Fruit fly (Drosophila melanogaster) whole organism, embryonic: ENCODE data around the gene CG2256.

Experiments used
- ATbp ChIP-seq: fragments of 200-800 bp; sonication (Bioruptor generic); optimal IDR thresholded peaks from 2 replicates; lab custom pipeline; 2017; ENCODE audit warnings: missing biosample characterization, mild to moderate bottlenecking, missing genetic modification characterization, missing genetic modification reagents
- Atf6 ChIP-seq: fragments of 200-800 bp; sonication (Bioruptor generic); IDR thresholded peaks from 2 replicates; pipeline ENCODE4 v1.3.6; 2022; ENCODE audit warnings: missing biosample characterization, missing genetic modification characterization
- CG10209 ChIP-seq: fragments of 200-800 bp; sonication (Bioruptor generic); optimal IDR thresholded peaks from 3 replicates; lab custom pipeline; 2017; ENCODE audit warnings: missing biosample characterization, mild to moderate bottlenecking, missing genetic modification characterization, missing genetic modification reagents
- CG10565 ChIP-seq: fragments of 200-800 bp; sonication (Bioruptor generic); optimal IDR thresholded peaks from 3 replicates; lab custom pipeline; 2016; ENCODE audit warnings: missing biosample characterization, mild to moderate bottlenecking, missing genetic modification characterization
- CG11247 ChIP-seq: fragments of 200-800 bp; sonication (Bioruptor generic); IDR thresholded peaks from 2 replicates; pipeline ENCODE4 v1.3.6; 2022; ENCODE audit warnings: missing biosample characterization, missing genetic modification characterization
- CG1233 ChIP-seq: fragments of 200-800 bp; sonication (Bioruptor generic); optimal IDR thresholded peaks from 4 replicates; lab custom pipeline; 2018; ENCODE audit warnings: missing biosample characterization, mild to moderate bottlenecking, missing genetic modification characterization
- CG12744 ChIP-seq: fragments of 200-800 bp; sonication (Bioruptor generic); optimal IDR thresholded peaks from 2 replicates; lab custom pipeline; 2016; ENCODE audit warnings: missing biosample characterization, missing genetic modification characterization
- CG15601 ChIP-seq: fragments of 200-800 bp; sonication (Bioruptor generic); optimal IDR thresholded peaks from 3 replicates; lab custom pipeline; 2019; ENCODE audit warnings: missing biosample characterization, mild to moderate bottlenecking, missing genetic modification characterization, moderate library complexity
- CG16863 ChIP-seq: fragments of 200-800 bp; sonication (Bioruptor generic); optimal IDR thresholded peaks from 3 replicates; lab custom pipeline; 2016; ENCODE audit warnings: missing biosample characterization, missing genetic modification characterization
- CG17802 ChIP-seq: fragments of 200-800 bp; sonication (Bioruptor generic); optimal IDR thresholded peaks from 2 replicates; lab custom pipeline; 2018; ENCODE audit warnings: missing biosample characterization, mild to moderate bottlenecking, missing genetic modification characterization, moderate library complexity
- CG1832 ChIP-seq: fragments of 200-800 bp; sonication (Bioruptor generic); optimal IDR thresholded peaks from 2 replicates; lab custom pipeline; 2017; ENCODE audit warnings: missing biosample characterization, mild to moderate bottlenecking, missing genetic modification characterization, inconsistent platforms
- CG30020 ChIP-seq: fragments of 200-800 bp; optimal IDR thresholded peaks from 2 replicates; lab custom pipeline; 2019; ENCODE audit warnings: missing biosample characterization, mild to moderate bottlenecking, missing genetic modification characterization, moderate library complexity
- CG3281 ChIP-seq: fragments of 200-800 bp; sonication (Bioruptor generic); optimal IDR thresholded peaks from 3 replicates; lab custom pipeline; 2017; ENCODE audit warnings: missing biosample characterization, mild to moderate bottlenecking, missing genetic modification characterization
- CG3407 ChIP-seq: fragments of 200-800 bp; sonication (Bioruptor generic); optimal IDR thresholded peaks from 2 replicates; lab custom pipeline; 2018; ENCODE audit warnings: missing biosample characterization, mild to moderate bottlenecking, missing genetic modification characterization
- CG3726 ChIP-seq: fragments of 200-800 bp; sonication (Bioruptor generic); IDR thresholded peaks from 3 replicates; pipeline ENCODE4, ENCODE4 v1.3.6; 2022; ENCODE audit warnings: missing biosample characterization, missing genetic modification characterization
- CG6689 ChIP-seq: fragments of 200-800 bp; sonication (Bioruptor generic); IDR thresholded peaks from 2 replicates; pipeline ENCODE4 v1.3.6; 2022; ENCODE audit warnings: missing biosample characterization, missing genetic modification characterization
- CG7839 ChIP-seq: fragments of 200-800 bp; sonication (Bioruptor generic); optimal IDR thresholded peaks from 3 replicates; lab custom pipeline; 2018; ENCODE audit warnings: missing biosample characterization, mild to moderate bottlenecking, missing genetic modification characterization, moderate library complexity
- CG9215 ChIP-seq: fragments of 200-800 bp; sonication (Bioruptor generic); IDR thresholded peaks from 2 replicates; pipeline ENCODE4 v1.3.6; 2022; ENCODE audit warnings: missing biosample characterization, missing genetic modification characterization
- CG9609 ChIP-seq: fragments of 200-800 bp; sonication (Bioruptor generic); optimal IDR thresholded peaks from 3 replicates; lab custom pipeline; 2016; ENCODE audit warnings: missing biosample characterization, missing genetic modification characterization
- Camta ChIP-seq: fragments of 200-800 bp; sonication (Bioruptor generic); optimal IDR thresholded peaks from 2 replicates; lab custom pipeline; 2016; ENCODE audit warnings: missing biosample characterization, missing genetic modification characterization
- D ChIP-seq, 2 experiments: fragments of 200-800 bp in 1 of 2; fragments of >200 bp in 1 of 2; sonication (Bioruptor generic) in 1 of 2; optimal IDR thresholded peaks; 2 replicates in 1 of 2; 3 replicates in 1 of 2; lab custom pipeline; 2017; ENCODE audit warnings: mild to moderate bottlenecking in 1 of 2, missing biosample characterization in 1 of 2, missing genetic modification characterization in 1 of 2, missing genetic modification reagents in 1 of 2
- Drgx ChIP-seq: fragments of 200-800 bp; sonication (Bioruptor generic); IDR thresholded peaks from 2 replicates; pipeline ENCODE4 v1.3.6; 2022; ENCODE audit warnings: missing biosample characterization, missing genetic modification characterization
- Fer1 ChIP-seq: fragments of 200-800 bp; sonication (Bioruptor generic); optimal IDR thresholded peaks from 2 replicates; lab custom pipeline; 2017; ENCODE audit warnings: missing biosample characterization, mild to moderate bottlenecking, missing genetic modification characterization
- Mad ChIP-seq: fragments of 200-800 bp; sonication (Bioruptor generic); optimal IDR thresholded peaks from 2 replicates; lab custom pipeline; 2016; ENCODE audit warnings: missing biosample characterization, missing genetic modification characterization
- Mrtf ChIP-seq: fragments of 200-800 bp; sonication (Bioruptor generic); IDR thresholded peaks from 3 replicates; pipeline ENCODE4 v1.3.6; 2022; ENCODE audit warnings: missing biosample characterization, missing genetic modification characterization
- Oli ChIP-seq: fragments of 200-800 bp; sonication (Bioruptor generic); optimal IDR thresholded peaks from 2 replicates; lab custom pipeline; 2018; ENCODE audit warnings: missing biosample characterization, mild to moderate bottlenecking, missing genetic modification characterization, moderate library complexity
- PHDP ChIP-seq: fragments of 200-800 bp; sonication (Bioruptor generic); optimal IDR thresholded peaks from 3 replicates; lab custom pipeline; 2018; ENCODE audit warnings: missing biosample characterization, mild to moderate bottlenecking, missing genetic modification characterization, moderate library complexity
- Rx ChIP-seq: fragments of 200-800 bp; sonication (Bioruptor generic); IDR thresholded peaks from 2 replicates; pipeline ENCODE4 v1.3.6; 2022; ENCODE audit warnings: missing biosample characterization, missing genetic modification characterization
- Sin3A ChIP-seq: fragments of >200 bp; optimal IDR thresholded peaks from 2 replicates; lab custom pipeline; 2018
- Sox100B ChIP-seq: fragments of 200-800 bp; sonication (Bioruptor generic); optimal IDR thresholded peaks from 3 replicates; lab custom pipeline; 2018; ENCODE audit warnings: missing biosample characterization, mild to moderate bottlenecking, missing genetic modification characterization
- Spps ChIP-seq: fragments of 200-800 bp; sonication (Bioruptor generic); optimal IDR thresholded peaks from 2 replicates; lab custom pipeline; 2018; ENCODE audit warnings: missing biosample characterization, mild to moderate bottlenecking, missing genetic modification characterization
- Vsx1 ChIP-seq: fragments of 200-800 bp; sonication (Bioruptor generic); optimal IDR thresholded peaks from 2 replicates; lab custom pipeline; 2017; ENCODE audit warnings: missing biosample characterization, mild to moderate bottlenecking, missing genetic modification characterization, missing genetic modification reagents
- fd64A ChIP-seq: fragments of 200-800 bp; sonication (Bioruptor generic); optimal IDR thresholded peaks from 3 replicates; lab custom pipeline; 2018; ENCODE audit warnings: missing biosample characterization, mild to moderate bottlenecking, missing genetic modification characterization
- fd96Cb ChIP-seq: fragments of 200-800 bp; sonication (Bioruptor generic); optimal IDR thresholded peaks from 2 replicates; lab custom pipeline; 2018; ENCODE audit warnings: missing biosample characterization, mild to moderate bottlenecking, missing genetic modification characterization, moderate library complexity
- ftz-f1 ChIP-seq: fragments of 200-800 bp; sonication (Bioruptor generic); optimal IDR thresholded peaks from 2 replicates; lab custom pipeline; 2016; ENCODE audit warnings: missing biosample characterization, missing genetic modification characterization
- gem ChIP-seq: fragments of 200-800 bp; sonication (Bioruptor generic); optimal IDR thresholded peaks from 2 replicates; lab custom pipeline; 2019; ENCODE audit warnings: missing biosample characterization, mild to moderate bottlenecking, missing genetic modification characterization, moderate library complexity
- gfzf ChIP-seq: fragments of 200-800 bp; sonication (Bioruptor generic); optimal IDR thresholded peaks from 2 replicates; lab custom pipeline; 2016; ENCODE audit warnings: missing biosample characterization, mild to moderate bottlenecking, missing genetic modification characterization, moderate library complexity
- insv ChIP-seq, 2 experiments: fragments of 200-800 bp; sonication (Bioruptor generic); optimal IDR thresholded peaks; 3 replicates each; lab custom pipeline; 2016 to 2018; ENCODE audit warnings: missing biosample characterization in 2 of 2, missing genetic modification characterization in 2 of 2
- lilli ChIP-seq: fragments of 200-800 bp; sonication (Bioruptor generic); optimal IDR thresholded peaks from 3 replicates; lab custom pipeline; 2016; ENCODE audit warnings: missing biosample characterization, missing genetic modification characterization
- mam ChIP-seq: fragments of 200-800 bp; sonication (Bioruptor generic); optimal IDR thresholded peaks from 3 replicates; lab custom pipeline; 2016; ENCODE audit warnings: missing biosample characterization, missing genetic modification characterization
- nerfin-1 ChIP-seq: fragments of 200-800 bp; sonication (Bioruptor generic); optimal IDR thresholded peaks from 3 replicates; lab custom pipeline; 2019; ENCODE audit warnings: missing biosample characterization, mild to moderate bottlenecking, missing genetic modification characterization, moderate library complexity
- nmo ChIP-seq: fragments of 200-800 bp; sonication (Bioruptor generic); optimal IDR thresholded peaks from 2 replicates; lab custom pipeline; 2018; ENCODE audit warnings: missing biosample characterization, mild to moderate bottlenecking, missing genetic modification characterization, moderate library complexity
- phol ChIP-seq: fragments of 200-800 bp; sonication (Bioruptor generic); optimal IDR thresholded peaks from 3 replicates; lab custom pipeline; 2018; ENCODE audit warnings: missing biosample characterization, mild to moderate bottlenecking, missing genetic modification characterization, moderate library complexity
- pum ChIP-seq: fragments of 200-800 bp; sonication (Bioruptor generic); optimal IDR thresholded peaks from 2 replicates; lab custom pipeline; 2016; ENCODE audit warnings: missing biosample characterization, missing genetic modification characterization
- sc ChIP-seq, 3 experiments: fragments of >200 bp in 2 of 3; fragments of 200-800 bp in 1 of 3; sonication (Bioruptor generic) in 1 of 3; optimal IDR thresholded peaks; 2 replicates in 2 of 3; 3 replicates in 1 of 3; lab custom pipeline; 2017; ENCODE audit warnings: mild to moderate bottlenecking in 1 of 3, missing biosample characterization in 1 of 3, missing genetic modification characterization in 1 of 3, missing genetic modification reagents in 1 of 3
- sob ChIP-seq: fragments of 200-800 bp; sonication (Bioruptor generic); IDR thresholded peaks from 2 replicates; pipeline ENCODE4 v1.3.6; 2022; ENCODE audit warnings: missing biosample characterization, missing genetic modification characterization
- tx ChIP-seq: fragments of 200-800 bp; sonication (Bioruptor generic); optimal IDR thresholded peaks from 2 replicates; lab custom pipeline; 2016; ENCODE audit warnings: missing biosample characterization, missing genetic modification characterization
- wdn ChIP-seq: fragments of 200-800 bp; sonication (Bioruptor generic); IDR thresholded peaks from 2 replicates; pipeline ENCODE4 v1.3.6; 2022; ENCODE audit warnings: missing biosample characterization, missing genetic modification characterization

Gene CG2256

dm6 chrX:8131693-8132313 lies 44.8 kb upstream of the CG2256 start, which contains the start of gene CG10958 (continued):
- TF ChIP-seq tx (GFP tag; lab: Kevin White, UChicago) (no peak), CG10565 (GFP tag; lab: Kevin White, UChicago) (no peak), Sox100B (GFP tag; lab: Kevin White, UChicago) (peak; percentile 55), pum (GFP tag; lab: Kevin White, UChicago) (peak; percentile 7), CG6689 (GFP tag; lab: Robert Waterston, UW) (peak; percentile 64; the same call in 1 of the 2 replicates), Fer1 (GFP tag; lab: Kevin White, UChicago) (peak; percentile 68), Vsx1 (GFP tag; lab: Kevin White, UChicago) (peak; percentile 10), gfzf (GFP tag; lab: Kevin White, UChicago) (no peak), CG12744 (GFP tag; lab: Kevin White, UChicago) (no peak), CG3407 (GFP tag; lab: Kevin White, UChicago) (peak; percentile 20), fd64A (no peak), CG17802 (tag; lab: Kevin White, UChicago) (no peak), gem (tag; lab: Kevin White, UChicago) (peak; percentile 77), D (optimal IDR thresholded peaks at IDR 0.05; lab: Kevin White, UChicago) (no peak), D (GFP tag; optimal IDR thresholded peaks at IDR 0.05; lab: Kevin White, UChicago) (peak; percentile 16), phol (tag; lab: Kevin White, UChicago) (peak; percentile 47), insv (GFP tag; optimal IDR thresholded peaks at IDR 0.05; lab: Kevin White, UChicago) (peak in 1 of 2 experiments; percentile 42), mam (GFP tag; lab: Kevin White, UChicago) (peak; percentile 53), CG3281 (GFP tag; lab: Kevin White, UChicago) (peak; percentile 33), CG9215 (GFP tag; lab: Robert Waterston, UW) (peak; percentile 30; the same call in 1 of the 2 replicates), Rx (GFP tag; lab: Robert Waterston, UW) (0 out of 2 replicates have a peak, but pooled peaks have one; percentile 30), ATbp (GFP tag; lab: Kevin White, UChicago) (no peak), Camta (GFP tag; lab: Kevin White, UChicago) (no peak), CG3726 (GFP tag; lab: Robert Waterston, UW) (no peak), CG11247 (GFP tag; lab: Robert Waterston, UW) (peak; percentile 30), Mrtf (GFP tag; lab: Robert Waterston, UW) (no peak), lilli (GFP tag; lab: Kevin White, UChicago) (peak; percentile 75), CG7839 (tag; lab: Kevin White, UChicago) (peak; percentile 51), CG10209 (peak; percentile 41), PHDP (tag; lab: Kevin White, UChicago) (peak; percentile 64), nerfin-1 (tag; lab: Kevin White, UChicago) (peak; percentile 1), Spps (no peak), Sin3A (lab: Kevin White, UChicago) (peak; percentile 8), CG1832 (GFP tag; lab: Kevin White, UChicago) (peak; percentile 22), Mad (GFP tag; lab: Kevin White, UChicago) (peak; percentile 43), CG9609 (peak; percentile 4), CG16863 (GFP tag; lab: Kevin White, UChicago) (peak; percentile 15), CG15601 (tag; lab: Kevin White, UChicago) (peak; percentile 18), Oli (tag; lab: Kevin White, UChicago) (peak; percentile 27), Atf6 (GFP tag; lab: Robert Waterston, UW) (peak; percentile 58; the same call in 1 of the 2 replicates), sc (optimal IDR thresholded peaks at IDR 0.05; lab: Kevin White, UChicago) (no peak), sc (GFP tag; optimal IDR thresholded peaks at IDR 0.05; lab: Kevin White, UChicago) (no peak), fd96Cb (tag; lab: Kevin White, UChicago) (peak; percentile 28), CG30020 (tag; lab: Kevin White, UChicago) (peak; percentile 11), CG1233 (peak; percentile 57), wdn (0 out of 2 replicates have a peak, but pooled peaks have one; percentile 27), nmo (GFP tag; lab: Kevin White, UChicago) (peak; percentile 49), ftz-f1 (GFP tag; lab: Kevin White, UChicago) (no peak), Drgx (GFP tag; lab: Robert Waterston, UW) (peak; percentile 45; the same call in 1 of the 2 replicates), sob (GFP tag; lab: Robert Waterston, UW) (peak; percentile 68)
